Worm (Caenorhabditis elegans) whole organism, late embryonic: Measurements from ENCODE around the gene srv-9.
A peak's percentile ranks its signal among the peaks of the same experiment; 100 is the strongest.

ENCODE experiments used
- C08G9.2 ChIP-seq: sonication (generic microtip); optimal IDR thresholded peaks from 2 replicates; lab custom pipeline; 2016; ENCODE audit warnings: mild to moderate bottlenecking, missing genetic modification characterization, moderate library complexity, missing compliant biosample characterization
- F13H6.1 ChIP-seq: sonication (generic microtip); optimal IDR thresholded peaks from 2 replicates; lab custom pipeline; 2016; ENCODE audit warnings: missing genetic modification characterization, missing compliant biosample characterization
- K02D7.2 ChIP-seq: sonication (generic microtip); optimal IDR thresholded peaks from 2 replicates; lab custom pipeline; 2017; ENCODE audit warnings: mild to moderate bottlenecking, missing genetic modification characterization, missing compliant biosample characterization
- K09A11.1 ChIP-seq: sonication (generic microtip); optimal IDR thresholded peaks from 2 replicates; lab custom pipeline; 2017; ENCODE audit warnings: antibody characterized with exemption, mild to moderate bottlenecking, missing genetic modification characterization, missing compliant biosample characterization; ENCODE audit not compliant: insufficient read depth
- ama-1 ChIP-seq: fragments of 150-350 bp; optimal IDR thresholded peaks from 2 replicates; lab custom pipeline; 2014
- ceh-18 ChIP-seq: sonication (generic microtip); optimal IDR thresholded peaks from 2 replicates; lab custom pipeline; 2016; ENCODE audit warnings: missing genetic modification characterization, missing compliant biosample characterization
- ceh-24 ChIP-seq: sonication (generic microtip); optimal IDR thresholded peaks from 2 replicates; lab custom pipeline; 2016; ENCODE audit warnings: mild to moderate bottlenecking, missing genetic modification characterization, missing compliant biosample characterization
- ceh-31 ChIP-seq: sonication (generic microtip); optimal IDR thresholded peaks from 2 replicates; lab custom pipeline; 2016; ENCODE audit warnings: missing genetic modification characterization, missing compliant biosample characterization
- ceh-48 ChIP-seq: sonication (generic microtip); optimal IDR thresholded peaks from 2 replicates; lab custom pipeline; 2016; ENCODE audit warnings: missing genetic modification characterization, inconsistent platforms, missing compliant biosample characterization
- elt-2 ChIP-seq: sonication (generic microtip); optimal IDR thresholded peaks from 2 replicates; lab custom pipeline; 2016; ENCODE audit warnings: missing genetic modification reagents, missing genetic modification characterization, missing compliant biosample characterization
- elt-4 ChIP-seq: sonication (generic microtip); optimal IDR thresholded peaks from 2 replicates; lab custom pipeline; 2016; ENCODE audit warnings: missing genetic modification characterization, missing compliant biosample characterization
- eyg-1 ChIP-seq: sonication (generic microtip); optimal IDR thresholded peaks from 2 replicates; lab custom pipeline; 2016; ENCODE audit warnings: missing genotype, missing genetic modification characterization, missing compliant biosample characterization
- fax-1 ChIP-seq: sonication (generic microtip); optimal IDR thresholded peaks from 2 replicates; lab custom pipeline; 2016; ENCODE audit warnings: missing genotype, missing genetic modification characterization, missing compliant biosample characterization
- hlh-13 ChIP-seq: fragments of 200-800 bp; sonication (Bioruptor generic); optimal IDR thresholded peaks from 2 replicates; lab custom pipeline; 2018; ENCODE audit warnings: mild to moderate bottlenecking, missing genetic modification characterization, missing compliant biosample characterization
- hlh-30 ChIP-seq: sonication (generic microtip); optimal IDR thresholded peaks from 2 replicates; lab custom pipeline; 2017; ENCODE audit warnings: antibody characterized with exemption, missing genetic modification characterization, missing compliant biosample characterization; ENCODE audit not compliant: insufficient read depth
- hlh-6 ChIP-seq: sonication (generic microtip); optimal IDR thresholded peaks from 2 replicates; lab custom pipeline; 2016; ENCODE audit warnings: missing genotype, missing genetic modification characterization, missing compliant biosample characterization
- lim-6 ChIP-seq: sonication (generic microtip); optimal IDR thresholded peaks from 2 replicates; lab custom pipeline; 2016; ENCODE audit warnings: missing genetic modification characterization, missing compliant biosample characterization
- lin-11 ChIP-seq: fragments of 200-800 bp; sonication (Bioruptor generic); optimal IDR thresholded peaks from 2 replicates; lab custom pipeline; 2018; ENCODE audit warnings: mild to moderate bottlenecking, missing genetic modification characterization, missing compliant biosample characterization
- nfya-1 ChIP-seq: sonication (generic microtip); optimal IDR thresholded peaks from 2 replicates; lab custom pipeline; 2017; ENCODE audit warnings: missing genetic modification characterization, mild to moderate bottlenecking, missing compliant biosample characterization, antibody characterized with exemption, moderate library complexity
- nhr-232 ChIP-seq: sonication (generic microtip); optimal IDR thresholded peaks from 2 replicates; lab custom pipeline; 2016; ENCODE audit warnings: missing genetic modification characterization, missing compliant biosample characterization
- pag-3 ChIP-seq: sonication (generic microtip); optimal IDR thresholded peaks from 2 replicates; lab custom pipeline; 2016; ENCODE audit warnings: missing compliant biosample characterization, missing genetic modification characterization, borderline replicate concordance
- pat-9 ChIP-seq: fragments of 200-800 bp; sonication (Bioruptor generic); optimal IDR thresholded peaks from 2 replicates; lab custom pipeline; 2018; ENCODE audit warnings: mild to moderate bottlenecking, missing genetic modification characterization, moderate library complexity, missing compliant biosample characterization
- pax-1 ChIP-seq: fragments of 150-350 bp; optimal IDR thresholded peaks from 2 replicates; lab custom pipeline; 2014; ENCODE audit warnings: missing biosample characterization, missing genetic modification characterization
- pha-2 ChIP-seq: sonication (generic microtip); optimal IDR thresholded peaks from 2 replicates; lab custom pipeline; 2017; ENCODE audit warnings: mild to moderate bottlenecking, missing genetic modification characterization, missing compliant biosample characterization
- pha-4 ChIP-seq: fragments of 150-350 bp; optimal IDR thresholded peaks from 2 replicates; lab custom pipeline; 2018; ENCODE audit warnings: missing biosample characterization, missing genetic modification reagents, missing genetic modification characterization
- pqm-1 ChIP-seq: sonication (generic microtip); optimal IDR thresholded peaks from 2 replicates; lab custom pipeline; 2016; ENCODE audit warnings: missing genetic modification characterization, missing compliant biosample characterization
- rnt-1 ChIP-seq: sonication (generic microtip); optimal IDR thresholded peaks from 2 replicates; lab custom pipeline; 2016; ENCODE audit warnings: missing genetic modification characterization, missing compliant biosample characterization
- tbx-2 ChIP-seq: sonication (generic microtip); optimal IDR thresholded peaks from 2 replicates; lab custom pipeline; 2016; ENCODE audit warnings: missing genetic modification characterization, missing compliant biosample characterization
- ttx-3 ChIP-seq: sonication (generic microtip); optimal IDR thresholded peaks from 2 replicates; lab custom pipeline; 2016; ENCODE audit warnings: missing genetic modification reagents, missing genetic modification characterization, missing compliant biosample characterization
- unc-3 ChIP-seq, 2 experiments: fragments of 200-800 bp in 1 of 2; sonication (Bioruptor generic) in 1 of 2; sonication (generic microtip) in 1 of 2; conservative IDR thresholded peaks in 1 of 2; optimal IDR thresholded peaks in 1 of 2; 2 replicates each; pipeline versions ENCODE4 v1.3.6 to Lab custom; 2016 to 2022; ENCODE audit warnings: missing compliant biosample characterization in 2 of 2, missing genetic modification characterization in 2 of 2, missing genetic modification reagents in 1 of 2
- unc-42 ChIP-seq: sonication (generic microtip); optimal IDR thresholded peaks from 2 replicates; lab custom pipeline; 2016; ENCODE audit warnings: missing genotype, missing genetic modification characterization, missing compliant biosample characterization
- unc-86 ChIP-seq: sonication (generic microtip); optimal IDR thresholded peaks from 2 replicates; lab custom pipeline; 2016; ENCODE audit warnings: missing genetic modification characterization, missing compliant biosample characterization
- ztf-16 ChIP-seq: sonication (generic microtip); optimal IDR thresholded peaks from 2 replicates; lab custom pipeline; 2017; ENCODE audit warnings: missing genetic modification characterization, missing compliant biosample characterization

The srv-9 gene

ce11 chrV:13393333-13393803, 29.6 kb downstream of the srv-9 start (continued):
- TF ChIP-seq nfya-1 (tag; lab: Kevin White, UChicago), result no peak
- no peak for TF ChIP-seq ztf-16
- TF ChIP-seq ceh-48, result peak; percentile 5
- TF ChIP-seq nhr-232 (tag; lab: Kevin White, UChicago), result no peak
- TF ChIP-seq tbx-2 (tag; lab: Kevin White, UChicago), result peak; percentile 60
- TF ChIP-seq fax-1 (tag; lab: Kevin White, UChicago), result no peak
- TF ChIP-seq ceh-24, result no peak
- TF ChIP-seq ttx-3 (tag; lab: Kevin White, UChicago), result no peak
- peak; percentile 95 for TF ChIP-seq rnt-1
- no peak for TF ChIP-seq C08G9.2 (tag; lab: Kevin White, UChicago)
- TF ChIP-seq hlh-13 (GFP tag; lab: Kevin White, UChicago), result peak; percentile 10
- TF ChIP-seq hlh-30 (tag; lab: Kevin White, UChicago), result no peak
- no peak for TF ChIP-seq K09A11.1
- TF ChIP-seq lin-11 (tag; lab: Kevin White, UChicago), result no peak
- TF ChIP-seq unc-86 (tag; lab: Kevin White, UChicago), result no peak
- no peak for TF ChIP-seq pha-2 (tag; lab: Kevin White, UChicago)
- no peak for TF ChIP-seq unc-3 (GFP tag; conservative IDR thresholded peaks at IDR 0.05; lab: Robert Waterston, UW)
- no peak for TF ChIP-seq unc-3 (tag; optimal IDR thresholded peaks at IDR 0.05; lab: Kevin White, UChicago)
- TF ChIP-seq elt-2 (tag; lab: Kevin White, UChicago), result no peak

ce11 chrV:13391378-13392258, 31.3 kb downstream of the srv-9 start, which contains the start of gene somi-1:
somi-1 (minus strand) TSS chrV:13391395.
- peak; percentile 6 for TF ChIP-seq tbx-2 (tag; lab: Kevin White, UChicago)
- TF ChIP-seq unc-42 (tag; lab: Kevin White, UChicago), result peak; percentile 98
- TF ChIP-seq pha-2 (tag; lab: Kevin White, UChicago), result no peak
- peak; percentile 28 for TF ChIP-seq ceh-31

- TF ChIP-seq nfya-1 (tag; lab: Kevin White, UChicago) (peak; percentile 22), ceh-24 (no peak)
Observed at ce11 chrV:13390936-13391335, 32.0 kb downstream of the srv-9 start.

ce11 chrV:13389454-13389853, 33.5 kb downstream of the srv-9 start:
- no peak for TF ChIP-seq pax-1 (tag; lab: Kevin White, UChicago)
- TF ChIP-seq ceh-18 (tag; lab: Kevin White, UChicago), result no peak
- TF ChIP-seq pha-4 (tag; lab: Kevin White, UChicago), result no peak
- no peak for TF ChIP-seq unc-3 (GFP tag; conservative IDR thresholded peaks at IDR 0.05; lab: Robert Waterston, UW)
- TF ChIP-seq unc-3 (tag; optimal IDR thresholded peaks at IDR 0.05; lab: Kevin White, UChicago), result no peak
- no peak for TF ChIP-seq pqm-1 (tag; lab: Kevin White, UChicago)
- no peak for TF ChIP-seq K09A11.1
- no peak for TF ChIP-seq eyg-1 (tag; lab: Kevin White, UChicago)
- no peak for TF ChIP-seq F13H6.1
- TF ChIP-seq pat-9 (tag; lab: Kevin White, UChicago), result no peak
- no peak for TF ChIP-seq lim-6 (tag; lab: Kevin White, UChicago)
- TF ChIP-seq K02D7.2 (tag; lab: Kevin White, UChicago), result no peak
- TF ChIP-seq elt-4, result no peak
- TF ChIP-seq pag-3, result no peak
- no peak for TF ChIP-seq fax-1 (tag; lab: Kevin White, UChicago)
- TF ChIP-seq hlh-13 (GFP tag; lab: Kevin White, UChicago), result no peak
- TF ChIP-seq hlh-6 (tag; lab: Kevin White, UChicago), result no peak
- TF ChIP-seq ama-1 (lab: Kevin White, UChicago), result no peak
- TF ChIP-seq, all 69 proteins: peak for 0
